Fruit fly (Drosophila melanogaster): ENCODE data around the gene CG31131.

dm6 chr3R:27928140-27928539 lies 34.9 kb downstream of the CG31131 start, which contains the start of gene nenya:
- TF ChIP-seq psq (optimal IDR thresholded peaks at IDR 0.05), result no peak
- no peak for TF ChIP-seq CG8478 (optimal IDR thresholded peaks at IDR 0.05)
- TF ChIP-seq Dll (optimal IDR thresholded peaks at IDR 0.05), result no peak
- no peak for TF ChIP-seq pan (optimal IDR thresholded peaks at IDR 0.05)
